Fruit fly (Drosophila melanogaster) whole organism, embryonic: ENCODE measurements around the gene CG31808.
A peak's percentile ranks its signal among the peaks of the same experiment; 100 is the strongest.

ENCODE experiments used
- CG10462 ChIP-seq: fragments of 200-800 bp; sonication (Bioruptor generic); optimal IDR thresholded peaks from 2 replicates; lab custom pipeline; 2016; ENCODE audit warnings: missing biosample characterization, missing genetic modification characterization
- CG10959 ChIP-seq: fragments of 200-800 bp; sonication (Bioruptor generic); IDR thresholded peaks from 2 replicates; pipeline ENCODE4 v1.3.6; 2022; ENCODE audit warnings: missing biosample characterization, missing genetic modification characterization
- CG11723 ChIP-seq: fragments of 200-800 bp; sonication (Bioruptor generic); optimal IDR thresholded peaks from 2 replicates; lab custom pipeline; 2017; ENCODE audit warnings: missing biosample characterization, mild to moderate bottlenecking, missing genetic modification characterization
- CG12104 ChIP-seq: fragments of 200-800 bp; sonication (Bioruptor generic); optimal IDR thresholded peaks from 3 replicates; lab custom pipeline; 2016; ENCODE audit warnings: missing biosample characterization, missing genetic modification characterization
- CG12155 ChIP-seq: fragments of 200-800 bp; sonication (Bioruptor generic); optimal IDR thresholded peaks from 3 replicates; lab custom pipeline; 2016; ENCODE audit warnings: missing biosample characterization, missing genetic modification characterization
- CG12236 ChIP-seq: fragments of 200-800 bp; sonication (Bioruptor generic); optimal IDR thresholded peaks from 2 replicates; lab custom pipeline; 2016; ENCODE audit warnings: missing biosample characterization, missing genetic modification characterization
- CG1233 ChIP-seq: fragments of 200-800 bp; sonication (Bioruptor generic); optimal IDR thresholded peaks from 4 replicates; lab custom pipeline; 2018; ENCODE audit warnings: missing biosample characterization, mild to moderate bottlenecking, missing genetic modification characterization
- CG15514 ChIP-seq: fragments of 200-800 bp; sonication (Bioruptor generic); optimal IDR thresholded peaks from 3 replicates; lab custom pipeline; 2017; ENCODE audit warnings: missing biosample characterization, missing genetic modification characterization, mild to moderate bottlenecking, moderate library complexity, missing genetic modification reagents
- CG15696 ChIP-seq: fragments of 200-800 bp; sonication (Bioruptor generic); optimal IDR thresholded peaks from 2 replicates; lab custom pipeline; 2019; ENCODE audit warnings: missing biosample characterization, mild to moderate bottlenecking, missing genetic modification characterization, moderate library complexity
- CG16779 ChIP-seq: fragments of 200-800 bp; sonication (Bioruptor generic); IDR thresholded peaks from 2 replicates; pipeline ENCODE4 v1.3.6; 2022; ENCODE audit warnings: missing biosample characterization, missing genetic modification characterization
- CG17829 ChIP-seq: fragments of 200-800 bp; optimal IDR thresholded peaks from 2 replicates; lab custom pipeline; 2019; ENCODE audit warnings: missing biosample characterization, mild to moderate bottlenecking, missing genetic modification characterization, moderate library complexity
- CG17912 ChIP-seq: fragments of 200-800 bp; sonication (Bioruptor generic); optimal IDR thresholded peaks from 2 replicates; lab custom pipeline; 2018; ENCODE audit warnings: missing biosample characterization, mild to moderate bottlenecking, missing genetic modification characterization
- CG18619 ChIP-seq: fragments of 200-800 bp; sonication (Bioruptor generic); optimal IDR thresholded peaks from 3 replicates; lab custom pipeline; 2017; ENCODE audit warnings: missing biosample characterization, mild to moderate bottlenecking, missing genetic modification characterization
- CG2129 ChIP-seq: fragments of 200-800 bp; sonication (Bioruptor generic); IDR thresholded peaks from 2 replicates; pipeline ENCODE4 v1.3.6; 2022; ENCODE audit warnings: missing biosample characterization, missing genetic modification characterization; ENCODE audit not compliant: partially characterized antibody
- CG31224 ChIP-seq: fragments of 200-800 bp; sonication (Bioruptor generic); IDR thresholded peaks from 2 replicates; pipeline ENCODE4 v1.3.6; 2022; ENCODE audit warnings: missing biosample characterization, missing genetic modification characterization
- CG3838 ChIP-seq: fragments of 200-800 bp; sonication (Bioruptor generic); optimal IDR thresholded peaks from 3 replicates; lab custom pipeline; 2016; ENCODE audit warnings: missing biosample characterization, missing genetic modification characterization
- CG6175 ChIP-seq: fragments of 200-800 bp; sonication (Bioruptor generic); IDR thresholded peaks from 3 replicates; pipeline ENCODE4 v1.3.6; 2022; ENCODE audit warnings: missing biosample characterization, missing genetic modification characterization
- CG6813 ChIP-seq: fragments of 200-800 bp; sonication (Bioruptor generic); optimal IDR thresholded peaks from 2 replicates; lab custom pipeline; 2017; ENCODE audit warnings: missing biosample characterization, missing genetic modification characterization, mild to moderate bottlenecking, moderate library complexity, missing genetic modification reagents
- CG7357 ChIP-seq: fragments of 200-800 bp; sonication (Bioruptor generic); IDR thresholded peaks from 3 replicates; pipeline ENCODE4 v1.3.6; 2022; ENCODE audit warnings: missing biosample characterization, missing genetic modification characterization
- Dip2 ChIP-seq: fragments of 200-800 bp; sonication (Bioruptor generic); IDR thresholded peaks from 2 replicates; pipeline ENCODE4 v1.3.6; 2022; ENCODE audit warnings: missing biosample characterization, missing genetic modification characterization
- E2f1 ChIP-seq: fragments of 200-800 bp; sonication (Bioruptor generic); IDR thresholded peaks from 2 replicates; pipeline ENCODE4 v1.3.6; 2022; ENCODE audit warnings: missing biosample characterization, missing genetic modification characterization
- E2f2 ChIP-seq: fragments of 200-800 bp; sonication (Bioruptor generic); IDR thresholded peaks from 2 replicates; pipeline ENCODE4 v1.3.6; 2022; ENCODE audit warnings: missing biosample characterization, missing genetic modification characterization
- Kr ChIP-seq: fragments of 200-800 bp; sonication (Bioruptor generic); optimal IDR thresholded peaks from 2 replicates; lab custom pipeline; 2017; ENCODE audit warnings: missing biosample characterization, mild to moderate bottlenecking, missing genetic modification characterization
- Side ChIP-seq: fragments of 200-800 bp; sonication (Bioruptor generic); optimal IDR thresholded peaks from 2 replicates; lab custom pipeline; 2016; ENCODE audit warnings: missing biosample characterization, missing genetic modification characterization
- Tbp ChIP-seq: fragments of >200 bp; optimal IDR thresholded peaks from 2 replicates; lab custom pipeline; 2018; ENCODE audit warnings: missing biosample characterization, missing genetic modification characterization
- abd-A ChIP-seq: fragments of 200-800 bp; sonication (Bioruptor generic); optimal IDR thresholded peaks from 3 replicates; lab custom pipeline; 2019; ENCODE audit warnings: missing biosample characterization, mild to moderate bottlenecking, missing genetic modification characterization, moderate library complexity
- al ChIP-seq: fragments of 200-800 bp; sonication (Bioruptor generic); IDR thresholded peaks from 2 replicates; pipeline ENCODE4 v1.3.6; 2022; ENCODE audit warnings: missing biosample characterization, missing genetic modification characterization
- bigmax ChIP-seq: fragments of 200-800 bp; sonication (Bioruptor generic); optimal IDR thresholded peaks from 2 replicates; lab custom pipeline; 2018; ENCODE audit warnings: missing biosample characterization, mild to moderate bottlenecking, missing genetic modification characterization
- chinmo ChIP-seq: fragments of 200-800 bp; sonication (Bioruptor generic); IDR thresholded peaks from 4 replicates; pipeline ENCODE4 v1.3.6; 2022; ENCODE audit warnings: missing biosample characterization, missing genetic modification characterization; ENCODE audit not compliant: partially characterized antibody
- eve ChIP-seq, 2 experiments: fragments of >200 bp; optimal IDR thresholded peaks; 2 replicates each; lab custom pipeline; 2017; ENCODE audit warnings: missing biosample characterization in 2 of 2, missing genetic modification characterization in 2 of 2
- eyg ChIP-seq: fragments of 200-800 bp; sonication (Bioruptor generic); optimal IDR thresholded peaks from 3 replicates; lab custom pipeline; 2016; ENCODE audit warnings: missing biosample characterization, missing genetic modification characterization
- fru ChIP-seq: fragments of >200 bp; optimal IDR thresholded peaks from 2 replicates; lab custom pipeline; 2017
- hb ChIP-seq: fragments of 200-800 bp; sonication (Bioruptor generic); IDR thresholded peaks from 3 replicates; pipeline ENCODE4 v1.3.6; 2022; ENCODE audit warnings: missing biosample characterization, missing genetic modification characterization; ENCODE audit not compliant: partially characterized antibody
- inv ChIP-seq: fragments of 200-800 bp; sonication (Bioruptor generic); IDR thresholded peaks from 2 replicates; pipeline ENCODE4 v1.3.6; 2022; ENCODE audit warnings: missing biosample characterization, missing genetic modification characterization; ENCODE audit not compliant: partially characterized antibody
- jing ChIP-seq: fragments of 200-800 bp; sonication (Bioruptor generic); optimal IDR thresholded peaks from 2 replicates; lab custom pipeline; 2018; ENCODE audit warnings: missing biosample characterization, mild to moderate bottlenecking, missing genetic modification characterization
- kah ChIP-seq: fragments of 200-800 bp; sonication (Bioruptor generic); optimal IDR thresholded peaks from 2 replicates; lab custom pipeline; 2018; ENCODE audit warnings: missing biosample characterization, mild to moderate bottlenecking, missing genetic modification characterization
- mld ChIP-seq: fragments of 200-800 bp; sonication (Bioruptor generic); IDR thresholded peaks from 3 replicates; pipeline ENCODE4 v1.3.6; 2022; ENCODE audit warnings: missing biosample characterization, missing genetic modification characterization; ENCODE audit not compliant: partially characterized antibody
- pho ChIP-seq: fragments of 200-800 bp; sonication (Bioruptor generic); optimal IDR thresholded peaks from 2 replicates; lab custom pipeline; 2016; ENCODE audit warnings: missing biosample characterization, missing genetic modification characterization
- repo ChIP-seq: fragments of 200-800 bp; sonication (Bioruptor generic); optimal IDR thresholded peaks from 2 replicates; lab custom pipeline; 2016; ENCODE audit warnings: missing biosample characterization, missing genetic modification characterization
- sc ChIP-seq, 3 experiments: fragments of >200 bp in 2 of 3; fragments of 200-800 bp in 1 of 3; sonication (Bioruptor generic) in 1 of 3; optimal IDR thresholded peaks; 2 replicates in 2 of 3; 3 replicates in 1 of 3; lab custom pipeline; 2017; ENCODE audit warnings: mild to moderate bottlenecking in 1 of 3, missing biosample characterization in 1 of 3, missing genetic modification characterization in 1 of 3, missing genetic modification reagents in 1 of 3
- sens-2 ChIP-seq: fragments of 200-800 bp; sonication (Bioruptor generic); IDR thresholded peaks from 2 replicates; pipeline ENCODE4 v1.3.6; 2022; ENCODE audit warnings: missing biosample characterization, missing genetic modification characterization
- seq ChIP-seq: fragments of 200-800 bp; sonication (Bioruptor generic); IDR thresholded peaks from 2 replicates; pipeline ENCODE4 v1.3.6; 2022; ENCODE audit warnings: missing biosample characterization, missing genetic modification characterization
- sima ChIP-seq: fragments of 200-800 bp; sonication (Bioruptor generic); optimal IDR thresholded peaks from 2 replicates; lab custom pipeline; 2016; ENCODE audit warnings: missing biosample characterization, missing genetic modification characterization
- sob ChIP-seq: fragments of 200-800 bp; sonication (Bioruptor generic); IDR thresholded peaks from 2 replicates; pipeline ENCODE4 v1.3.6; 2022; ENCODE audit warnings: missing biosample characterization, missing genetic modification characterization
- sr ChIP-seq: fragments of 200-800 bp; sonication (Bioruptor generic); IDR thresholded peaks from 3 replicates; pipeline ENCODE4 v1.3.6; 2022; ENCODE audit warnings: missing biosample characterization, missing genetic modification characterization
- stwl ChIP-seq: fragments of 200-800 bp; sonication (Bioruptor generic); optimal IDR thresholded peaks from 3 replicates; lab custom pipeline; 2018; ENCODE audit warnings: missing biosample characterization, mild to moderate bottlenecking, missing genetic modification characterization, moderate library complexity
- tio ChIP-seq: fragments of 200-800 bp; sonication (Bioruptor generic); optimal IDR thresholded peaks from 2 replicates; lab custom pipeline; 2017; ENCODE audit warnings: missing biosample characterization, missing genetic modification characterization, inconsistent platforms
- tna ChIP-seq: fragments of 200-800 bp; sonication (Bioruptor generic); IDR thresholded peaks from 2 replicates; pipeline ENCODE4 v1.3.6; 2022; ENCODE audit warnings: missing biosample characterization, missing genetic modification characterization; ENCODE audit not compliant: partially characterized antibody
- twi ChIP-seq: fragments of 200-800 bp; optimal IDR thresholded peaks from 2 replicates; lab custom pipeline; 2019; ENCODE audit warnings: missing biosample characterization, mild to moderate bottlenecking, missing genetic modification characterization, moderate library complexity
- unpg ChIP-seq: fragments of 200-800 bp; sonication (Bioruptor generic); optimal IDR thresholded peaks from 3 replicates; lab custom pipeline; 2018; ENCODE audit warnings: missing biosample characterization, mild to moderate bottlenecking, missing genetic modification characterization, moderate library complexity

CG31808 gene

DNA sequence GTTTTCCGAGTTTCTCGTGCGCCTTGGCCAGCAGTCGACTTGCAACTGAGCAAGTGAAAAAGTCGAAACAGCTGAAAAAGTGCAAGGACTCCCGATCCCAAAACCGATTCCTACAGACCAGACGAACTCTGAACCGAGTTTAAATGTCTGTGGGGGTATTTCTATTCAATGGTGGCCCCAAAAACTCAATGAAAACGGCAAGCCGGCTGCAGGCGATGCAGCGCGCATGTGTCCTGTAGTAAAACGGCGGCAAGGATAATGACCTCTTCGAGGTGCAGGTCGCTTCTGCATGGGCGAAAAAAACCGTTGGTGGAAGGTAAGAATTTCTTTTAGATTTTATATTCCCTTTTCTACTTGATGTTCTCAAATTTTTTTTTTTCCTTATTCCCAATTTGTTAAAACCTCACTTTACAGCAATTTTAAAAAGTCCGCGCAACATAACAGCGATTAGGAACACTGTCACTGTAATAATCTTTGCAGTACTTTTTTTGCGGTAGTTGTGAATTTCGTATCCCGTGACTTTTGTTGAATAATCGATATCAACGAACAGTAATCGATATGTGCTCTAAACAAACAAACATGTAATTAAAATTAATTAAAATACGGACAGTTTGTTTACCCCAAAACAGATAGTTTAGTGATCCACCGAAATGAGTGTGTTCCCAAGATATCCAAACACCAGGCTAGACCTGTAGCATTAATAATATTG is 39.2 kb downstream of the CG31808 start, which contains the start of the genes Trpgamma and her (continued):
- TF ChIP-seq abd-A (tag; lab: Kevin White, UChicago) (peak; percentile 60), Side (GFP tag; lab: Kevin White, UChicago) (no peak), bigmax (no peak), tio (no peak), Dip2 (GFP tag; lab: Robert Waterston, UW) (no peak), pho (GFP tag; lab: Kevin White, UChicago) (no peak), repo (GFP tag; lab: Kevin White, UChicago) (no peak), CG10462 (GFP tag; lab: Kevin White, UChicago) (no peak), sens-2 (GFP tag; lab: Robert Waterston, UW) (no peak), Tbp (GFP tag; lab: Kevin White, UChicago) (no peak), twi (no peak), kah (GFP tag; lab: Kevin White, UChicago) (no peak), CG12104 (GFP tag; lab: Kevin White, UChicago) (no peak), sob (GFP tag; lab: Robert Waterston, UW) (no peak), CG31224 (no peak), CG12155 (peak; percentile 13), stwl (peak; percentile 89), hb (GFP tag; lab: Robert Waterston, UW) (peak; percentile 71), sc (optimal IDR thresholded peaks at IDR 0.05; lab: Kevin White, UChicago) (no peak), sc (GFP tag; optimal IDR thresholded peaks at IDR 0.05; lab: Kevin White, UChicago) (no peak), eyg (GFP tag; lab: Kevin White, UChicago) (no peak), CG1233 (GFP tag; lab: Kevin White, UChicago) (no peak), CG6175 (GFP tag; lab: Robert Waterston, UW) (no peak), seq (GFP tag; lab: Robert Waterston, UW) (no peak), CG15514 (peak; percentile 48), tna (peak; percentile 73), CG11723 (no peak), CG7357 (no peak), CG3838 (peak; percentile 7), fru (no peak), mld (GFP tag; lab: Robert Waterston, UW) (peak; percentile 70; the same call in 2 of the 3 replicates), jing (GFP tag; lab: Kevin White, UChicago) (no peak), al (no peak), CG10959 (GFP tag; lab: Robert Waterston, UW) (no peak), inv (GFP tag; lab: Robert Waterston, UW) (peak; percentile 85), CG17829 (tag; lab: Kevin White, UChicago) (peak; percentile 25), sima (no peak), sr (GFP tag; lab: Robert Waterston, UW) (no peak), CG2129 (peak; percentile 75), CG17912 (GFP tag; lab: Kevin White, UChicago) (no peak), Kr (GFP tag; lab: Kevin White, UChicago) (no peak), eve (GFP tag; optimal IDR thresholded peaks at IDR 0.05; lab: Kevin White, UChicago) (peak in 1 of 2 experiments; percentile 67), CG16779 (GFP tag; lab: Robert Waterston, UW) (no peak), unpg (GFP tag; lab: Kevin White, UChicago) (peak; percentile 21), CG15696 (no peak), CG12236 (GFP tag; lab: Kevin White, UChicago) (peak; percentile 16), E2f2 (peak; percentile 92), E2f1 (GFP tag; lab: Robert Waterston, UW) (no peak), CG6813 (no peak), chinmo (GFP tag; lab: Robert Waterston, UW) (peak; percentile 61; the same call in 2 of the 4 replicates), CG18619 (GFP tag; lab: Kevin White, UChicago) (no peak)
